Fruit fly (Drosophila melanogaster) whole organism, wandering third instar larva: ENCODE results near the gene CG6028.

ENCODE experiments used
- Abd-B ChIP-seq: fragments of >200 bp; optimal IDR thresholded peaks from 2 replicates; lab custom pipeline; 2017; ENCODE audit warnings: missing biosample characterization, missing genetic modification characterization
- CG32264 ChIP-seq: fragments of 200-800 bp; sonication (Bioruptor generic); optimal IDR thresholded peaks from 2 replicates; lab custom pipeline; 2016; ENCODE audit warnings: missing biosample characterization, missing genetic modification characterization
- HLH106 ChIP-seq: fragments of 200-800 bp; optimal IDR thresholded peaks from 3 replicates; lab custom pipeline; 2019; ENCODE audit warnings: missing biosample characterization, mild to moderate bottlenecking, missing genetic modification characterization, moderate library complexity
- Hr78 ChIP-seq: fragments of >200 bp; optimal IDR thresholded peaks from 2 replicates; lab custom pipeline; 2017; ENCODE audit warnings: missing biosample characterization, missing genetic modification characterization
- Myc ChIP-seq: fragments of >200 bp; optimal IDR thresholded peaks from 2 replicates; lab custom pipeline; 2017
- Sp1 ChIP-seq: fragments of 200-800 bp; sonication (Bioruptor generic); optimal IDR thresholded peaks from 3 replicates; lab custom pipeline; 2019; ENCODE audit warnings: missing biosample characterization, mild to moderate bottlenecking, missing genetic modification characterization, moderate library complexity
- lola ChIP-seq: fragments of >200 bp; optimal IDR thresholded peaks from 2 replicates; lab custom pipeline; 2017; ENCODE audit warnings: missing biosample characterization, missing genetic modification characterization

- no peak for TF ChIP-seq HLH106 (tag; lab: Kevin White, UChicago)
- TF ChIP-seq Hr78 (GFP tag; lab: Kevin White, UChicago), result no peak
- TF ChIP-seq Abd-B (GFP tag; lab: Kevin White, UChicago), result no peak
- TF ChIP-seq Sp1, result no peak
- TF ChIP-seq Myc, result no peak
- TF ChIP-seq lola (GFP tag; lab: Kevin White, UChicago), result no peak
- no peak for TF ChIP-seq CG32264 (GFP tag; lab: Kevin White, UChicago)
Observed at dm6 chr3R:22031738-22032137, 6.4 kb upstream of the CG6028 start, which contains the start of gene CG13409.
